Worm (Caenorhabditis elegans) whole organism, early embryonic: Measurements from ENCODE around the gene K02C4.3.

Experiments
- B0310.2 ChIP-seq: sonication (generic microtip); optimal IDR thresholded peaks from 2 replicates; lab custom pipeline; 2016; ENCODE audit warnings: mild to moderate bottlenecking, missing genetic modification characterization, missing compliant biosample characterization
- F13C5.2 ChIP-seq: sonication (generic microtip); optimal IDR thresholded peaks from 2 replicates; lab custom pipeline; 2017; ENCODE audit warnings: mild to moderate bottlenecking, missing genetic modification characterization, inconsistent platforms, missing compliant biosample characterization
- aly-1 ChIP-seq: sonication (generic microtip); optimal IDR thresholded peaks from 2 replicates; lab custom pipeline; 2016; ENCODE audit warnings: missing genetic modification characterization, missing compliant biosample characterization
- ama-1 ChIP-seq: fragments of 150-350 bp; optimal IDR thresholded peaks from 2 replicates; lab custom pipeline; 2014
- ceh-13 ChIP-seq: fragments of 200-800 bp; sonication (Bioruptor generic); optimal IDR thresholded peaks from 2 replicates; lab custom pipeline; 2018; ENCODE audit warnings: mild to moderate bottlenecking, missing genetic modification characterization, missing compliant biosample characterization
- ceh-36 ChIP-seq: sonication (generic microtip); optimal IDR thresholded peaks from 2 replicates; lab custom pipeline; 2016; ENCODE audit warnings: missing genetic modification characterization, inconsistent platforms, missing compliant biosample characterization
- ets-7 ChIP-seq: sonication (generic microtip); optimal IDR thresholded peaks from 2 replicates; lab custom pipeline; 2016; ENCODE audit warnings: missing genotype, missing genetic modification characterization, missing compliant biosample characterization
- flt-1 ChIP-seq: fragments of 200-800 bp; sonication (Bioruptor generic); IDR thresholded peaks from 2 replicates; pipeline ENCODE4 v1.3.6; 2022; ENCODE audit warnings: missing genetic modification characterization, missing compliant biosample characterization
- hmbx-1 ChIP-seq: sonication (generic microtip); optimal IDR thresholded peaks from 2 replicates; lab custom pipeline; 2016; ENCODE audit warnings: mild to moderate bottlenecking, missing genetic modification characterization, missing compliant biosample characterization
- hmg-4 ChIP-seq: fragments of 200-800 bp; sonication (Bioruptor generic); optimal IDR thresholded peaks from 2 replicates; lab custom pipeline; 2018; ENCODE audit warnings: mild to moderate bottlenecking, missing genetic modification characterization, missing compliant biosample characterization
- hnd-1 ChIP-seq: sonication (generic microtip); optimal IDR thresholded peaks from 2 replicates; lab custom pipeline; 2016; ENCODE audit warnings: missing genetic modification characterization, missing compliant biosample characterization
- pes-1 ChIP-seq: fragments of 200-800 bp; sonication (Bioruptor generic); IDR thresholded peaks from 2 replicates; pipeline ENCODE4 v1.3.6; 2022; ENCODE audit warnings: missing genetic modification reagents, missing genetic modification characterization, missing compliant biosample characterization
- scrt-1 ChIP-seq: fragments of 200-800 bp; sonication (Bioruptor generic); IDR thresholded peaks from 2 replicates; pipeline ENCODE4 v1.3.6; 2022; ENCODE audit warnings: missing genetic modification characterization, missing compliant biosample characterization
- sea-1 ChIP-seq: fragments of 200-800 bp; sonication (Bioruptor generic); conservative IDR thresholded peaks from 2 replicates; pipeline ENCODE4 v1.3.6; 2022; ENCODE audit warnings: missing genetic modification characterization, missing compliant biosample characterization
- tbx-11 ChIP-seq: fragments of 200-800 bp; sonication (Bioruptor generic); IDR thresholded peaks from 2 replicates; pipeline ENCODE4 v1.3.6; 2022; ENCODE audit warnings: missing genetic modification characterization, missing compliant biosample characterization
- tbx-37 ChIP-seq: fragments of 200-800 bp; sonication (Bioruptor generic); conservative IDR thresholded peaks from 2 replicates; pipeline ENCODE4 v1.3.6; 2022; ENCODE audit warnings: missing genetic modification reagents, missing genetic modification characterization, missing compliant biosample characterization
- tra-4 ChIP-seq: sonication (generic microtip); optimal IDR thresholded peaks from 2 replicates; lab custom pipeline; 2017; ENCODE audit warnings: missing genetic modification characterization, missing compliant biosample characterization

The K02C4.3 gene

ce11 chrII:8037246-8037645, 49.4 kb downstream of the K02C4.3 start, which contains the start of gene arp-6:
Gene arp-6, minus strand, starts transcription at chrII:8037346.
- TF ChIP-seq scrt-1 (GFP tag; lab: Robert Waterston, UW), result no peak
- no peak for TF ChIP-seq ceh-36 (tag; lab: Kevin White, UChicago)
- TF ChIP-seq hmg-4, result no peak
- TF ChIP-seq ceh-13 (GFP tag; lab: Kevin White, UChicago), result no peak
- TF ChIP-seq tbx-11 (GFP tag; lab: Robert Waterston, UW), result no peak
- no peak for TF ChIP-seq ets-7 (tag; lab: Kevin White, UChicago)
- no peak for TF ChIP-seq tra-4 (tag; lab: Kevin White, UChicago)
- no peak for TF ChIP-seq hmbx-1 (tag; lab: Kevin White, UChicago)

- TF ChIP-seq hnd-1 (tag; lab: Kevin White, UChicago) (no peak), tra-4 (tag; lab: Kevin White, UChicago) (no peak), ceh-36 (tag; lab: Kevin White, UChicago) (no peak), tbx-37 (GFP tag; lab: Robert Waterston, UW) (no peak), hmbx-1 (tag; lab: Kevin White, UChicago) (no peak), hmg-4 (no peak), scrt-1 (GFP tag; lab: Robert Waterston, UW) (no peak), sea-1 (GFP tag; lab: Robert Waterston, UW) (no peak), ets-7 (tag; lab: Kevin White, UChicago) (no peak), ama-1 (lab: Kevin White, UChicago) (no peak), F13C5.2 (tag; lab: Kevin White, UChicago) (no peak), flt-1 (GFP tag; lab: Robert Waterston, UW) (no peak), B0310.2 (tag; lab: Kevin White, UChicago) (no peak)
Observed at ce11 chrII:8035667-8036066, 51.0 kb downstream of the K02C4.3 start, which contains the start of gene sap-49. Gene sap-49, minus strand, starts transcription at chrII:8035767.

- TF ChIP-seq ama-1 (lab: Kevin White, UChicago), result no peak
- TF ChIP-seq flt-1 (GFP tag; lab: Robert Waterston, UW), result no peak
- no peak for TF ChIP-seq tbx-37 (GFP tag; lab: Robert Waterston, UW)
- TF ChIP-seq hmbx-1 (tag; lab: Kevin White, UChicago), result no peak
- TF ChIP-seq B0310.2 (tag; lab: Kevin White, UChicago), result no peak
- TF ChIP-seq ceh-13 (GFP tag; lab: Kevin White, UChicago), result no peak
- no peak for TF ChIP-seq F13C5.2 (tag; lab: Kevin White, UChicago)
- TF ChIP-seq tra-4 (tag; lab: Kevin White, UChicago), result no peak
- no peak for TF ChIP-seq hnd-1 (tag; lab: Kevin White, UChicago)
- no peak for TF ChIP-seq hmg-4
- no peak for TF ChIP-seq tbx-11 (GFP tag; lab: Robert Waterston, UW)
- TF ChIP-seq ets-7 (tag; lab: Kevin White, UChicago), result no peak
- TF ChIP-seq sea-1 (GFP tag; lab: Robert Waterston, UW), result no peak
- TF ChIP-seq scrt-1 (GFP tag; lab: Robert Waterston, UW), result no peak
- no peak for TF ChIP-seq ceh-36 (tag; lab: Kevin White, UChicago)
Observed at ce11 chrII:8034617-8035016, 52.0 kb downstream of the K02C4.3 start.

ce11 chrII:8034008-8034407, 52.6 kb downstream of the K02C4.3 start:
- TF ChIP-seq tra-4 (tag; lab: Kevin White, UChicago), result no peak
- TF ChIP-seq scrt-1 (GFP tag; lab: Robert Waterston, UW), result no peak
- no peak for TF ChIP-seq B0310.2 (tag; lab: Kevin White, UChicago)
- no peak for TF ChIP-seq ama-1 (lab: Kevin White, UChicago)
- TF ChIP-seq aly-1, result no peak
- TF ChIP-seq ceh-36 (tag; lab: Kevin White, UChicago), result no peak
- TF ChIP-seq hmg-4, result no peak
- TF ChIP-seq hmbx-1 (tag; lab: Kevin White, UChicago), result no peak
- TF ChIP-seq tbx-11 (GFP tag; lab: Robert Waterston, UW), result no peak
- no peak for TF ChIP-seq hnd-1 (tag; lab: Kevin White, UChicago)
- no peak for TF ChIP-seq pes-1
- no peak for TF ChIP-seq ets-7 (tag; lab: Kevin White, UChicago)

ce11 chrII:8032657-8033056, 54.0 kb downstream of the K02C4.3 start, which contains the start of gene nrf-6:
Gene nrf-6, minus strand, starts transcription at chrII:8032708.
- no peak for TF ChIP-seq ceh-13 (GFP tag; lab: Kevin White, UChicago)
- TF ChIP-seq aly-1, result no peak
- TF ChIP-seq pes-1, result no peak
- no peak for TF ChIP-seq ama-1 (lab: Kevin White, UChicago)
- no peak for TF ChIP-seq sea-1 (GFP tag; lab: Robert Waterston, UW)
- TF ChIP-seq hmg-4, result no peak
- no peak for TF ChIP-seq hmbx-1 (tag; lab: Kevin White, UChicago)
- TF ChIP-seq ceh-36 (tag; lab: Kevin White, UChicago), result no peak
- no peak for TF ChIP-seq tbx-37 (GFP tag; lab: Robert Waterston, UW)
- TF ChIP-seq flt-1 (GFP tag; lab: Robert Waterston, UW), result no peak
